Fruit fly (Drosophila melanogaster): ENCODE results near the gene CG5116.

CG5116 gene

dm6 chr3R:25482463-25483173 is at the start of gene CG5116, which contains the start of the genes XNP and CG42488:
Gene CG5116 (plus strand): TSS chr3R:25483098.
Gene XNP (minus strand): TSS chr3R:25482834.
Gene CG42488 (plus strand): TSS chr3R:25483098.
- TF ChIP-seq CG14711 (tag; optimal IDR thresholded peaks at IDR 0.05) (peak; percentile 99), CG33017 (tag; optimal IDR thresholded peaks at IDR 0.05) (peak; percentile 15), CG5204 (GFP tag; optimal IDR thresholded peaks at IDR 0.05) (no peak), CG11617 (GFP tag; optimal IDR thresholded peaks at IDR 0.05) (peak; percentile 82), Crg-1 (GFP tag; optimal IDR thresholded peaks at IDR 0.05) (peak; percentile 65), bab1 (GFP tag; optimal IDR thresholded peaks at IDR 0.05) (peak; percentile 81), Mnt (GFP tag; optimal IDR thresholded peaks at IDR 0.05) (peak; percentile 81), CG7101 (tag; optimal IDR thresholded peaks at IDR 0.05) (peak; percentile 67), kay (GFP tag; ENCODE audit: borderline replicate concordance) (no peak), cnc (optimal IDR thresholded peaks at IDR 0.05) (no peak), Clk (GFP tag; optimal IDR thresholded peaks at IDR 0.05) (peak; percentile 33), tj (GFP tag; optimal IDR thresholded peaks at IDR 0.05) (peak; percentile 77), pad (GFP tag; optimal IDR thresholded peaks at IDR 0.05) (peak; percentile 61), cic (GFP tag; optimal IDR thresholded peaks at IDR 0.05) (peak; percentile 24), Hr96 (GFP tag; optimal IDR thresholded peaks at IDR 0.05) (no peak), CG7045 (GFP tag; optimal IDR thresholded peaks at IDR 0.05) (peak; percentile 42), CG1620 (GFP tag; optimal IDR thresholded peaks at IDR 0.05) (peak; percentile 78), ovo (GFP tag; optimal IDR thresholded peaks at IDR 0.05) (peak; percentile 70), toe (GFP tag; optimal IDR thresholded peaks at IDR 0.05) (no peak), CG12768 (GFP tag; optimal IDR thresholded peaks at IDR 0.05) (peak; percentile 51)

DNA sequence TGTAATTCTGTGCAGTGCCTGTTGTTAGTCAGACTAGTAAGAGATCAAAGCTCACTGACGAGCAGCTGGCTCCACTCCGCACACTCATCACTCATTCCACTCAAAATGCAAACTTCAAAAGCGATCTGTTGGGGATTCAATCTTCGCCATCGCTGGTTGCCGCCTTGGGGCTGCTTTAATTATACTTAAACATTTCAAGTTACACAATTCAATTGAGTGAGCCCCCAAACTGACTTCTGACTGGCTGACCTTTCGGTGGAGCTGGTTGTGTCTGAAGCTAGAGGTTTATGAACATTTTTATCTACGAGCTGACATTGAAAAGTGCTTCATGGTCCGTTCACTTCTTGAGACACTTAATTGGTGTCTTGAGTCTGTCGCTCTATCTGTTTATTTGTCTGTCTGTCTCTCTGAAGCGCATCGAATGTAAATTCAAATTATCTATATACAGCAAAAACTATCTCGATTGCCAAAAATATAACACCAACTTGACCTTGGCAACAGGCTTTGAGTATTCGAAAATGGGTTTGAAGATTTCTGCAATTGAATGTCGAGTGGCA is 45.6 kb upstream of the CG5116 start:
- no peak for TF ChIP-seq bab1 (GFP tag; optimal IDR thresholded peaks at IDR 0.05)
- TF ChIP-seq CG33017 (tag; optimal IDR thresholded peaks at IDR 0.05): no peak
- no peak for TF ChIP-seq tj (GFP tag; optimal IDR thresholded peaks at IDR 0.05)
- no peak for TF ChIP-seq Mnt (GFP tag; optimal IDR thresholded peaks at IDR 0.05)
- no peak for TF ChIP-seq Crg-1 (GFP tag; optimal IDR thresholded peaks at IDR 0.05)

DNA sequence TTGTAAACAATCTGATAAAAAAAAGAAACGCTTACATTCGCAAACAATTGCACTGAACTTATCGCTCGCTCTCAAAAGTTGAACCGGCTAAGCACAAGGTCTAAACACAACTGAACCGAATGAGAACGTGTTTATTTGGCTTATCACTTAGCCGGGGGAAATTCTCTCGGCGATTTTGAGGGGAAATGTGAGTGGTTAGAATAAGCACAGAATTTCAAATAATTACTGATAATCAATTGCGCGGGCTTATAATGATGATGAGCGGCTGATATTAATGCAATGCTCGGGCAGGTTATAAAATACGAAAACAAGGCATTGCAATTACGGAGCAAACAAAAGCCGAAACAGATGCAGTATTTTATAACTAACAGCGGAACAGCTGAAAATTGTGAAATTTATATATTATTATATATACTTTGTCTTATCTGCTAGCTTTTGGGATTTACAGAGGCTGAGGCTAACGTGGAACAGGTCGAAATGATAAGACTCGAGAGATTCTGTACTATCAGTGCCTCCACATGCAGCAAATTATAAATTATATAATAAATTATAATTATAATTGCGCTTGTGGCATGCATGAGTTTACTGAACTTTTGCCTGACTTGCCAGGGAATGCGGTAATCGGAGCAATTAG is 44.4 kb upstream of the CG5116 start:
- TF ChIP-seq pad (GFP tag; optimal IDR thresholded peaks at IDR 0.05): peak; percentile 92
- no peak for TF ChIP-seq Hr96 (GFP tag; optimal IDR thresholded peaks at IDR 0.05)
- TF ChIP-seq cic (GFP tag; optimal IDR thresholded peaks at IDR 0.05): peak; percentile 45
- peak; percentile 12 for TF ChIP-seq Mnt (GFP tag; optimal IDR thresholded peaks at IDR 0.05)

DNA sequence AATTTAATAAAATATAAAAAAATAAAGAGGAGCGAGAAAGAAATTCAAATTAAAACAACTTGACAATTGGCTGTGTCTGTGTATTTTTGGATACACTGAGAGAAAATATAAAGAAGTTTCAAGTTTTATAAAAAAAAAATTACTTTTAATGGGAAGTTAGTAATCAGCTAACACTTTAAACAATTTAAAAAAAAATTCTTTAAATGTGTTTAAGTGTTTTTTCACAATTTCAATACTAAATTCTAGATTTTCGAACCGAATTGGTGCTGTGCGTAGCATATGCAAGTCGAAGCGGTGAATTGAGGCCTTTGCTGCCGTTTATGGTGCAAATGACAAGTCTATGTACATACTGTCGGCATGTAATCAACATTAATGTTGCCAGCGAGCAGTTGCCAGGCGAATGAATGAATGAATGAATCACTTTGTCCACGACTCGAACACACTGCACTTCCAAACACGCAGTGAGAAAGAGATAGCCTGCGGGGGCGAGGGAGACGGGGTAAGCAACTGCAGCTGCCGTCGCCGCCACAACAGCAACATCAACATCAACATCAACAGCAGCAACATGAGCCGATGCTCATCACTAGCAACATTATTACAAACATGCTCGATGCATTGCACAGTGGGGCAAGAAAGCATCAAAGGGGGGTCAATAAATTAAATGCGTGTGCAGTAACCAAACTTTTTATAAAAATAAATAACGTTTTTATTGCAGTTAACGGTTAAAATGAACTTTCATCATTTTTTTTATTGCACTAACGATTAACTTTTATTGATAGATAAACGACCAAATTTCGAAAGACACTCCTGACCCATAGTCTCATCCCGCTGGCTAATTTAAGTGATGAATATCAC is 37.1 kb upstream of the CG5116 start:
- TF ChIP-seq kay (GFP tag; ENCODE audit: borderline replicate concordance) (peak; percentile 12), cnc (optimal IDR thresholded peaks at IDR 0.05) (no peak)

DNA sequence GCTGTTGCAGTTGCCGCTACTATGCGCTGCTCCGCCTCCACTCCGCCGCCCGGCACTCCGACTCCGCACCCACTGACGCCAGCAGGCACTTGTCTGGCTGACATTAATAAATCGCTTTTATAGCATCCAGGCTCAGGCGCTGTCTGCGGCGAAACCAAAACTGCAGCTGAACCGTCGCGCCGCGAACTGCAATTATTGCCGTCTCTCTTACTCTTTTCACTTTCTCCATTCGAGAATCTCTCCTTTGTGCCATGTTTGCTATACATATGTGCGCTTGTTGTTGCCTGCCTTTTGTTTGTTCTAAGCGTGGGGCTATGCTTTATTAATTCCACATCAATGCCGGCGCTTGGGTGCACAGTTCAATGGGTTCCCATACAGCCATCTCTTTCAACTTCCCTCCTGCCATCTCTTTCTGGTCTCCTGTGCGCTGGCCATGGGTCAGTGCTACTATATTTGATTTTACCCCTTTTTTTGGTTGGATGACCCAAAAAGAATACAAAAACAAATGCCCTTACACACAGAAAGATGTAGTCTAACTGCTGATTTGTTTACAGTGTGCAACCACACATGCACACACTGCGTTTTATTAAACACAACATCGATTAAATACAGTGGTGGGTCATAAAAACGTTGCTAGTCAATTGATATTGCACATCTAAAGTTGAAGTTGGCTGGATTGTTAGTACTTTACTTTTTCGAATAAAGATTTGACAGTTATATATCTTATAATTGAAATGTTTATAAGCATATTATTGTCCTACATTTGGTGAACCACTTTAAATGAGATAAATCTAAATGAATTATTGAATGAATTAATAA is 36.2 kb upstream of the CG5116 start:
- TF ChIP-seq cic (GFP tag; optimal IDR thresholded peaks at IDR 0.05) (no peak), toe (GFP tag; optimal IDR thresholded peaks at IDR 0.05) (no peak), CG7101 (tag; optimal IDR thresholded peaks at IDR 0.05) (no peak), kay (GFP tag; ENCODE audit: borderline replicate concordance) (peak; percentile 66), CG33017 (tag; optimal IDR thresholded peaks at IDR 0.05) (no peak), ovo (GFP tag; optimal IDR thresholded peaks at IDR 0.05) (no peak), pad (GFP tag; optimal IDR thresholded peaks at IDR 0.05) (no peak), CG7045 (GFP tag; optimal IDR thresholded peaks at IDR 0.05) (no peak), Mnt (GFP tag; optimal IDR thresholded peaks at IDR 0.05) (no peak)

dm6 chr3R:25447451-25447850 is 35.4 kb upstream of the CG5116 start:
- TF ChIP-seq Mnt (GFP tag; optimal IDR thresholded peaks at IDR 0.05): no peak
- no peak for TF ChIP-seq CG1620 (GFP tag; optimal IDR thresholded peaks at IDR 0.05)
- TF ChIP-seq cic (GFP tag; optimal IDR thresholded peaks at IDR 0.05): no peak
- TF ChIP-seq pad (GFP tag; optimal IDR thresholded peaks at IDR 0.05): no peak
- no peak for TF ChIP-seq CG11617 (GFP tag; optimal IDR thresholded peaks at IDR 0.05)
- TF ChIP-seq CG7045 (GFP tag; optimal IDR thresholded peaks at IDR 0.05): no peak
- TF ChIP-seq Clk (GFP tag; optimal IDR thresholded peaks at IDR 0.05): no peak
- no peak for TF ChIP-seq Hr96 (GFP tag; optimal IDR thresholded peaks at IDR 0.05)
- no peak for TF ChIP-seq CG5204 (GFP tag; optimal IDR thresholded peaks at IDR 0.05)
- TF ChIP-seq CG7101 (tag; optimal IDR thresholded peaks at IDR 0.05): no peak
- TF ChIP-seq CG14711 (tag; optimal IDR thresholded peaks at IDR 0.05): no peak
- TF ChIP-seq Crg-1 (GFP tag; optimal IDR thresholded peaks at IDR 0.05): no peak
- TF ChIP-seq CG12768 (GFP tag; optimal IDR thresholded peaks at IDR 0.05): no peak
- no peak for TF ChIP-seq kay (GFP tag; ENCODE audit: borderline replicate concordance)

Data from whole organism, adult.